Fruit fly (Drosophila melanogaster): ENCODE results near the gene Acbp3.

Gene Acbp3

dm6 chr3L:7153634-7154033 is 23.0 kb downstream of the Acbp3 start (continued):
- peak; percentile 42 for TF ChIP-seq CG11504 (tag; optimal IDR thresholded peaks at IDR 0.05)
- no peak for TF ChIP-seq CG11085 (GFP tag; IDR thresholded peaks at IDR 0.05)
- peak; percentile 52; the same call in 1 of the 2 replicates for TF ChIP-seq Drgx (GFP tag; IDR thresholded peaks at IDR 0.05)
- TF ChIP-seq sob (GFP tag; IDR thresholded peaks at IDR 0.05), result no peak
- no peak for TF ChIP-seq gsb (GFP tag; IDR thresholded peaks at IDR 0.05)
- TF ChIP-seq twi (tag; optimal IDR thresholded peaks at IDR 0.05), result no peak
- TF ChIP-seq CHES-1-like (GFP tag; optimal IDR thresholded peaks at IDR 0.05), result no peak
- TF ChIP-seq lilli (GFP tag; optimal IDR thresholded peaks at IDR 0.05), result peak; percentile 1
- TF ChIP-seq onecut (GFP tag; IDR thresholded peaks at IDR 0.05), result no peak
- peak; percentile 37 for TF ChIP-seq CG10979 (tag; optimal IDR thresholded peaks at IDR 0.05)
- no peak for TF ChIP-seq Ptx1 (GFP tag; IDR thresholded peaks at IDR 0.05)
- TF ChIP-seq CG15601 (tag; optimal IDR thresholded peaks at IDR 0.05), result no peak
- TF ChIP-seq CG11093 (GFP tag; IDR thresholded peaks at IDR 0.05), result no peak
- no peak for TF ChIP-seq CG3995 (GFP tag; optimal IDR thresholded peaks at IDR 0.05)
- peak; percentile 28 for TF ChIP-seq CG4424 (GFP tag; optimal IDR thresholded peaks at IDR 0.05)
- TF ChIP-seq tup (GFP tag; optimal IDR thresholded peaks at IDR 0.05), result no peak
- no peak; the same call in 1 of the 2 replicates for TF ChIP-seq ara (GFP tag; IDR thresholded peaks at IDR 0.05)
- no peak for TF ChIP-seq Bgb (GFP tag; IDR thresholded peaks at IDR 0.05; ENCODE audit: partially characterized antibody)
- peak; percentile 34 for TF ChIP-seq Blimp-1 (GFP tag; optimal IDR thresholded peaks at IDR 0.05)
- TF ChIP-seq klu (GFP tag; IDR thresholded peaks at IDR 0.05), result no peak
- TF ChIP-seq H15 (GFP tag; IDR thresholded peaks at IDR 0.05), result no peak
- TF ChIP-seq CG11456 (GFP tag; IDR thresholded peaks at IDR 0.05), result no peak
- TF ChIP-seq Dbx (GFP tag; IDR thresholded peaks at IDR 0.05), result no peak
- TF ChIP-seq CG3281 (GFP tag; optimal IDR thresholded peaks at IDR 0.05), result no peak
- no peak for TF ChIP-seq fd96Cb (tag; optimal IDR thresholded peaks at IDR 0.05)
- peak; percentile 2 for TF ChIP-seq Xbp1 (GFP tag; optimal IDR thresholded peaks at IDR 0.05)
- no peak for TF ChIP-seq CG12659 (GFP tag; optimal IDR thresholded peaks at IDR 0.05)
- no peak for TF ChIP-seq lmd (GFP tag; IDR thresholded peaks at IDR 0.05)
- TF ChIP-seq Med (GFP tag), result peak; percentile 20
- TF ChIP-seq CG9609 (GFP tag; optimal IDR thresholded peaks at IDR 0.05), result no peak
- no peak for TF ChIP-seq ase (GFP tag; IDR thresholded peaks at IDR 0.05)
- TF ChIP-seq CG30403 (GFP tag; optimal IDR thresholded peaks at IDR 0.05), result peak; percentile 13
- no peak for TF ChIP-seq Abd-B (GFP tag; optimal IDR thresholded peaks at IDR 0.05)
- TF ChIP-seq cad (GFP tag; optimal IDR thresholded peaks at IDR 0.05), result no peak
- no peak for TF ChIP-seq CG3847 (GFP tag; IDR thresholded peaks at IDR 0.05)
- no peak for TF ChIP-seq CG13624 (GFP tag; optimal IDR thresholded peaks at IDR 0.05)
- TF ChIP-seq croc (GFP tag; conservative IDR thresholded peaks at IDR 0.05), result no peak
- TF ChIP-seq CG12071 (GFP tag; optimal IDR thresholded peaks at IDR 0.05), result no peak
- no peak for TF ChIP-seq fru (optimal IDR thresholded peaks at IDR 0.05)
- TF ChIP-seq org-1 (GFP tag; optimal IDR thresholded peaks at IDR 0.05), result no peak
- no peak for TF ChIP-seq CG6854 (GFP tag; optimal IDR thresholded peaks at IDR 0.05)
- TF ChIP-seq sc (optimal IDR thresholded peaks at IDR 0.05), result no peak
- TF ChIP-seq sc (GFP tag; optimal IDR thresholded peaks at IDR 0.05), result no peak
- peak in 1 of 3 experiments; percentile 5 for TF ChIP-seq lola (GFP tag; optimal IDR thresholded peaks at IDR 0.05)
- TF ChIP-seq grn (GFP tag; optimal IDR thresholded peaks at IDR 0.05), result no peak
- TF ChIP-seq Nf-YA (GFP tag; IDR thresholded peaks at IDR 0.05), result no peak
- no peak for TF ChIP-seq CG32767 (GFP tag; IDR thresholded peaks at IDR 0.05)
- TF ChIP-seq CG17612 (GFP tag; IDR thresholded peaks at IDR 0.05), result no peak
- TF ChIP-seq CG8281 (tag; optimal IDR thresholded peaks at IDR 0.05), result no peak
- TF ChIP-seq rib (GFP tag; IDR thresholded peaks at IDR 0.05), result no peak
- TF ChIP-seq Sox102F (GFP tag; optimal IDR thresholded peaks at IDR 0.05), result peak; percentile 36
- TF ChIP-seq prd (optimal IDR thresholded peaks at IDR 0.05), result no peak
- TF ChIP-seq prd (GFP tag; IDR thresholded peaks at IDR 0.05), result no peak

Data from whole organism, embryonic.